Worm (Caenorhabditis elegans) whole organism, late embryonic: Measurements from ENCODE around the gene srj-6.

Source experiments
- F13H6.1 ChIP-seq: sonication (generic microtip); optimal IDR thresholded peaks from 2 replicates; lab custom pipeline; 2016; ENCODE audit warnings: missing genetic modification characterization, missing compliant biosample characterization
- Y22D7AL.16 ChIP-seq: sonication (generic microtip); optimal IDR thresholded peaks from 2 replicates; lab custom pipeline; 2016; ENCODE audit warnings: missing genetic modification characterization, missing compliant biosample characterization
- ama-1 ChIP-seq: fragments of 150-350 bp; optimal IDR thresholded peaks from 2 replicates; lab custom pipeline; 2014
- ceh-2 ChIP-seq: sonication (generic microtip); optimal IDR thresholded peaks from 2 replicates; lab custom pipeline; 2016; ENCODE audit warnings: missing genotype, missing genetic modification characterization, missing compliant biosample characterization
- ceh-34 ChIP-seq: sonication (generic microtip); optimal IDR thresholded peaks from 2 replicates; lab custom pipeline; 2016; ENCODE audit warnings: mild to moderate bottlenecking, missing genetic modification characterization, missing compliant biosample characterization
- ceh-9 ChIP-seq: sonication (generic microtip); optimal IDR thresholded peaks from 2 replicates; lab custom pipeline; 2016; ENCODE audit warnings: mild to moderate bottlenecking, missing genetic modification characterization, inconsistent platforms, missing compliant biosample characterization
- fkh-10 ChIP-seq: fragments of 150-350 bp; optimal IDR thresholded peaks from 2 replicates; lab custom pipeline; 2014; ENCODE audit warnings: missing biosample characterization, missing genetic modification reagents, missing genetic modification characterization
- hlh-13 ChIP-seq: fragments of 200-800 bp; sonication (Bioruptor generic); optimal IDR thresholded peaks from 2 replicates; lab custom pipeline; 2018; ENCODE audit warnings: mild to moderate bottlenecking, missing genetic modification characterization, missing compliant biosample characterization
- nhr-11 ChIP-seq: fragments of 150-350 bp; optimal IDR thresholded peaks from 2 replicates; lab custom pipeline; 2014; ENCODE audit warnings: missing biosample characterization, missing genetic modification characterization
- pag-3 ChIP-seq: sonication (generic microtip); optimal IDR thresholded peaks from 2 replicates; lab custom pipeline; 2016; ENCODE audit warnings: missing compliant biosample characterization, missing genetic modification characterization, borderline replicate concordance
- unc-42 ChIP-seq: sonication (generic microtip); optimal IDR thresholded peaks from 2 replicates; lab custom pipeline; 2016; ENCODE audit warnings: missing genotype, missing genetic modification characterization, missing compliant biosample characterization

ce11 chrV:683858-684257 is 29.6 kb upstream of the srj-6 start, which contains the start of gene F31F4.1:
- TF ChIP-seq ceh-9 (no peak), F13H6.1 (tag; lab: Kevin White, UChicago) (no peak), fkh-10 (no peak), ceh-34 (tag; lab: Kevin White, UChicago) (no peak), Y22D7AL.16 (tag; lab: Kevin White, UChicago) (no peak), nhr-11 (no peak), ceh-2 (tag; lab: Kevin White, UChicago) (no peak), pag-3 (tag; lab: Kevin White, UChicago) (no peak), unc-42 (no peak), ama-1 (no peak), hlh-13 (GFP tag; lab: Kevin White, UChicago) (no peak)
